Worm (Caenorhabditis elegans) whole organism, L3 larva: ENCODE data around the gene nhr-230.

ENCODE experiments used
- R02D3.7 ChIP-seq: fragments of 150-350 bp; optimal IDR thresholded peaks from 2 replicates; lab custom pipeline; 2014; ENCODE audit warnings: missing biosample characterization, missing genetic modification characterization
- ama-1 ChIP-seq: fragments of 150-350 bp; optimal IDR thresholded peaks from 2 replicates; lab custom pipeline; 2018
- elt-3 ChIP-seq, 3 experiments: fragments of 150-350 bp in 1 of 3; sonication (generic microtip) in 2 of 3; optimal IDR thresholded peaks; 2 replicates in 2 of 3; 4 replicates in 1 of 3; lab custom pipeline; 2014 to 2017; ENCODE audit warnings: missing biosample characterization in 3 of 3, missing genetic modification characterization in 3 of 3
- fkh-10 ChIP-seq: sonication (generic microtip); optimal IDR thresholded peaks from 2 replicates; lab custom pipeline; 2017; ENCODE audit warnings: missing biosample characterization, missing genetic modification reagents, missing genetic modification characterization
- mdl-1 ChIP-seq: fragments of 150-350 bp; optimal IDR thresholded peaks from 2 replicates; lab custom pipeline; 2014; ENCODE audit warnings: missing biosample characterization, missing genetic modification characterization
- nhr-77 ChIP-seq: fragments of 150-350 bp; optimal IDR thresholded peaks from 2 replicates; lab custom pipeline; 2014; ENCODE audit warnings: missing biosample characterization, missing genetic modification characterization
- snpc-4 ChIP-seq: fragments of 150-350 bp; optimal IDR thresholded peaks from 2 replicates; lab custom pipeline; 2014; ENCODE audit warnings: missing biosample characterization, missing genetic modification characterization
- zag-1 ChIP-seq: fragments of 150-350 bp; optimal IDR thresholded peaks from 2 replicates; lab custom pipeline; 2014; ENCODE audit warnings: missing biosample characterization, missing genetic modification characterization

- TF ChIP-seq mdl-1 (tag; lab: Kevin White, UChicago) (no peak), nhr-77 (no peak), zag-1 (tag; lab: Kevin White, UChicago) (no peak), ama-1 (lab: Kevin White, UChicago) (no peak), elt-3 (tag; optimal IDR thresholded peaks at IDR 0.05; lab: Kevin White, UChicago) (no peak), fkh-10 (GFP tag; lab: Kevin White, UChicago) (no peak), R02D3.7 (no peak), snpc-4 (no peak)
Measured at ce11 chrV:18803260-18803659, 43.3 kb upstream of the nhr-230 start, which contains the start of gene C54E10.10.
